Worm (Caenorhabditis elegans) whole organism, L1 larva: ENCODE data around the gene F46B6.9.

Experiments used
- fkh-4 ChIP-seq: sonication (generic microtip); optimal IDR thresholded peaks from 2 replicates; lab custom pipeline; 2016; ENCODE audit warnings: missing compliant biosample characterization, missing genetic modification characterization, borderline replicate concordance
- lin-15B ChIP-seq: fragments of 150-350 bp; sonication (generic microtip); optimal IDR thresholded peaks from 3 replicates; lab custom pipeline; 2014; ENCODE audit warnings: missing biosample characterization, missing genetic modification characterization
- nhr-20 ChIP-seq: sonication (generic microtip); optimal IDR thresholded peaks from 2 replicates; lab custom pipeline; 2016; ENCODE audit warnings: mild to moderate bottlenecking, missing genetic modification characterization, missing compliant biosample characterization
- nhr-237 ChIP-seq: fragments of 150-350 bp; optimal IDR thresholded peaks from 2 replicates; lab custom pipeline; 2014; ENCODE audit warnings: missing biosample characterization, missing genetic modification characterization
- pqm-1 ChIP-seq: sonication (generic microtip); optimal IDR thresholded peaks from 3 replicates; lab custom pipeline; 2017; ENCODE audit warnings: missing biosample characterization, missing genetic modification characterization
- unc-62 ChIP-seq: fragments of 150-350 bp; optimal IDR thresholded peaks from 2 replicates; lab custom pipeline; 2014; ENCODE audit warnings: missing biosample characterization, missing genetic modification reagents, missing genetic modification characterization

- no peak for TF ChIP-seq nhr-20
- no peak for TF ChIP-seq lin-15B (tag; lab: Kevin White, UChicago)
- no peak for TF ChIP-seq fkh-4 (tag; lab: Kevin White, UChicago)
- no peak for TF ChIP-seq unc-62
- TF ChIP-seq pqm-1 (tag; lab: Kevin White, UChicago), result no peak
- no peak for TF ChIP-seq nhr-237 (tag; lab: Kevin White, UChicago)
Measured at ce11 chrV:9755725-9756124, 40.9 kb upstream of the F46B6.9 start, which contains the start of gene F58E6.8.
